Fruit fly (Drosophila melanogaster): Measurements from ENCODE around the gene CG42709.

CG42709 gene

DNA sequence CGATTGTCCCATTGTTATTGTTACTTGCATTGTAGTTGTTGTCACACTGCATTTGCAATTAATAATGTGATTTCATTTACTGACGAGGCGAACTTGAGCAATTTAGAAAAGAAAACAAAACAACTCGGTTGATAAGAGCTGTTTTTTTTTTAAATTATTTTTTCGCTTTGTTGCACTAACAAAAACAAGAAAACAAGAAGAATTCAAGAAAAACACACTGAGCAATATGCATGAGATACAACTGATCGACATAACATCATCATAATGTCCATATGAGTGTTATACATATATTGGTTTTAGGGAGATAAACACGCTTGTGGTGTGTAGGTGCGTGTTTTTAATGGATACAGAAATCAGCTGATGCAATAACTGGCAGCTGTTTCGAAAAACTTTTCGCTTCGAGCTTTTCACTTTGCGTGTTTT, 12.5 kb downstream of the CG42709 start (continued):
- TF ChIP-seq CG2712 (tag; optimal IDR thresholded peaks at IDR 0.05) (no peak), bsh (GFP tag; optimal IDR thresholded peaks at IDR 0.05) (peak; percentile 14 to 78), dmrt11E (tag; optimal IDR thresholded peaks at IDR 0.05) (no peak), CG2889 (GFP tag; IDR thresholded peaks at IDR 0.05) (no peak), CG31388 (GFP tag; optimal IDR thresholded peaks at IDR 0.05) (no peak), CG5953 (GFP tag; IDR thresholded peaks at IDR 0.05) (no peak), hth (optimal IDR thresholded peaks at IDR 0.05) (no peak), GATAe (GFP tag; conservative IDR thresholded peaks at IDR 0.05) (no peak), dimm (GFP tag; IDR thresholded peaks at IDR 0.05) (no peak), CG4424 (GFP tag; optimal IDR thresholded peaks at IDR 0.05) (no peak), CG9727 (GFP tag; optimal IDR thresholded peaks at IDR 0.05) (no peak), CG8478 (optimal IDR thresholded peaks at IDR 0.05) (no peak), zen (tag; optimal IDR thresholded peaks at IDR 0.05) (no peak), Atf6 (GFP tag; IDR thresholded peaks at IDR 0.05) (peak; percentile 47; the same call in 1 of the 2 replicates), org-1 (GFP tag; optimal IDR thresholded peaks at IDR 0.05) (no peak), hkb (optimal IDR thresholded peaks at IDR 0.05) (no peak), hkb (GFP tag; IDR thresholded peaks at IDR 0.05) (peak; percentile 12; the same call in 1 of the 2 replicates), Xrp1 (GFP tag; IDR thresholded peaks at IDR 0.05) (no peak), CG4707 (GFP tag; optimal IDR thresholded peaks at IDR 0.05) (no peak), CG33213 (GFP tag; optimal IDR thresholded peaks at IDR 0.05) (no peak), nom (GFP tag; optimal IDR thresholded peaks at IDR 0.05) (peak; percentile 24), Rx (GFP tag; IDR thresholded peaks at IDR 0.05) (no peak), ems (GFP tag; optimal IDR thresholded peaks at IDR 0.05) (no peak), CG10274 (GFP tag; optimal IDR thresholded peaks at IDR 0.05) (no peak), Six4 (GFP tag; optimal IDR thresholded peaks at IDR 0.05) (no peak), CG17612 (GFP tag; IDR thresholded peaks at IDR 0.05) (no peak), Gug (GFP tag; IDR thresholded peaks at IDR 0.05) (no peak), CG7271 (tag; optimal IDR thresholded peaks at IDR 0.05) (no peak), CG10209 (GFP tag; optimal IDR thresholded peaks at IDR 0.05) (no peak), CG4854 (GFP tag; optimal IDR thresholded peaks at IDR 0.05) (no peak), Hsf (GFP tag; optimal IDR thresholded peaks at IDR 0.05) (no peak), ara (GFP tag; IDR thresholded peaks at IDR 0.05) (no peak), CG30431 (GFP tag; optimal IDR thresholded peaks at IDR 0.05) (no peak), Sin3A (optimal IDR thresholded peaks at IDR 0.05) (no peak), salm (tag; optimal IDR thresholded peaks at IDR 0.05) (no peak), CG10543 (GFP tag; optimal IDR thresholded peaks at IDR 0.05) (peak; percentile 28), CG1529 (GFP tag; optimal IDR thresholded peaks at IDR 0.05) (peak; percentile 6), sisA (GFP tag; IDR thresholded peaks at IDR 0.05) (no peak), CG3726 (GFP tag; IDR thresholded peaks at IDR 0.05) (no peak), hb (GFP tag; IDR thresholded peaks at IDR 0.05; ENCODE audit: partially characterized antibody) (no peak), Hand (GFP tag; optimal IDR thresholded peaks at IDR 0.05) (no peak), CG18262 (tag; optimal IDR thresholded peaks at IDR 0.05) (no peak), nau (GFP tag; optimal IDR thresholded peaks at IDR 0.05) (peak; percentile 74), NC2β (GFP tag; optimal IDR thresholded peaks at IDR 0.05) (no peak), ftz-f1 (GFP tag; optimal IDR thresholded peaks at IDR 0.05) (no peak)
